Worm (Caenorhabditis elegans) whole organism, L1 larva: ENCODE measurements around the gene mam-2.

Experiments used
- Y116A8C.19 ChIP-seq: sonication (generic microtip); optimal IDR thresholded peaks from 2 replicates; lab custom pipeline; 2016; ENCODE audit warnings: missing compliant biosample characterization, missing genetic modification characterization, borderline replicate concordance
- alr-1 ChIP-seq: fragments of 200-800 bp; sonication (Bioruptor generic); optimal IDR thresholded peaks from 2 replicates; lab custom pipeline; 2018; ENCODE audit warnings: borderline replicate concordance, mild to moderate bottlenecking, missing genetic modification characterization, missing compliant biosample characterization
- aly-2 ChIP-seq: fragments of 150-350 bp; optimal IDR thresholded peaks from 2 replicates; lab custom pipeline; 2014; ENCODE audit warnings: missing biosample characterization, missing genetic modification characterization
- ama-1 ChIP-seq: fragments of 150-350 bp; optimal IDR thresholded peaks from 2 replicates; lab custom pipeline; 2014
- nhr-11 ChIP-seq: fragments of 150-350 bp; optimal IDR thresholded peaks from 2 replicates; lab custom pipeline; 2014; ENCODE audit warnings: missing biosample characterization, missing genetic modification characterization
- nhr-12 ChIP-seq: sonication (generic microtip); optimal IDR thresholded peaks from 2 replicates; lab custom pipeline; 2017; ENCODE audit warnings: missing biosample characterization, missing genetic modification characterization
- nhr-237 ChIP-seq: fragments of 150-350 bp; optimal IDR thresholded peaks from 2 replicates; lab custom pipeline; 2014; ENCODE audit warnings: missing biosample characterization, missing genetic modification characterization
- nhr-47 ChIP-seq: sonication (generic microtip); optimal IDR thresholded peaks from 2 replicates; lab custom pipeline; 2016; ENCODE audit warnings: mild to moderate bottlenecking, missing genetic modification characterization, moderate library complexity, missing compliant biosample characterization
- sox-4 ChIP-seq: sonication (generic microtip); optimal IDR thresholded peaks from 2 replicates; lab custom pipeline; 2016; ENCODE audit warnings: missing genetic modification characterization, missing compliant biosample characterization

DNA sequence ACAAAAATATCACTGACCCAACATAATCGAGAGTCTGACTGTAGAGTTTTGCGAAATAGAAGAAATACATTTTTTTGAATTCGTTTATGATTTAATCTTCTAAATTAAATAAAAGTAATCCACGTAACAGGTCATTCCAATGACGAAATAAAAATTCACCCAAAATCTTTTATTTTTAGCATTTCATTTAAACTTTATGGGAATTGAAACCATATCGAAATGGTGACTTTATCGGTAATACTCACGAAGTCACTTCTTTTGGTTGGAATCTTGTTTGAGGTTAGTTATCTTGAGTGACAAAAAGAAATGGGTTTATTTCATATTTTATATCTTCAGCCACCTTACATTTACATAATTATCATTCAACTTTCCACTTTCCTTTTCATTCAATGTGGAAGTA is 10.4 kb upstream of the mam-2 start, which contains the start of the genes C47E12.12 and C47E12.10:
- TF ChIP-seq aly-2 (tag; lab: Kevin White, UChicago) (no peak), alr-1 (no peak), Y116A8C.19 (no peak), nhr-11 (tag; lab: Kevin White, UChicago) (no peak), nhr-237 (tag; lab: Kevin White, UChicago) (no peak), ama-1 (no peak), nhr-12 (tag; lab: Kevin White, UChicago) (no peak), sox-4 (tag; lab: Kevin White, UChicago) (no peak), nhr-47 (no peak)
